Fruit fly (Drosophila melanogaster) whole organism, embryonic: ENCODE data around the gene CG14881.

ENCODE experiments used
- CG10267 ChIP-seq: fragments of 200-800 bp; sonication (Bioruptor generic); optimal IDR thresholded peaks from 2 replicates; lab custom pipeline; 2018; ENCODE audit warnings: missing biosample characterization, mild to moderate bottlenecking, missing genetic modification characterization, moderate library complexity
- CG10462 ChIP-seq: fragments of 200-800 bp; sonication (Bioruptor generic); optimal IDR thresholded peaks from 2 replicates; lab custom pipeline; 2016; ENCODE audit warnings: missing biosample characterization, missing genetic modification characterization
- CG11093 ChIP-seq: fragments of 200-800 bp; sonication (Bioruptor generic); IDR thresholded peaks from 3 replicates; pipeline ENCODE4 v1.3.6; 2022; ENCODE audit warnings: missing biosample characterization, missing genetic modification characterization
- CG11723 ChIP-seq: fragments of 200-800 bp; sonication (Bioruptor generic); optimal IDR thresholded peaks from 2 replicates; lab custom pipeline; 2017; ENCODE audit warnings: missing biosample characterization, mild to moderate bottlenecking, missing genetic modification characterization
- CG12391 ChIP-seq: fragments of 200-800 bp; sonication (Bioruptor generic); optimal IDR thresholded peaks from 3 replicates; lab custom pipeline; 2018; ENCODE audit warnings: missing biosample characterization, mild to moderate bottlenecking, missing genetic modification characterization, moderate library complexity
- CG13296 ChIP-seq: fragments of 200-800 bp; sonication (Bioruptor generic); optimal IDR thresholded peaks from 3 replicates; lab custom pipeline; 2018; ENCODE audit warnings: missing biosample characterization, mild to moderate bottlenecking, missing genetic modification characterization
- CG13624 ChIP-seq: fragments of 200-800 bp; sonication (Bioruptor generic); optimal IDR thresholded peaks from 2 replicates; lab custom pipeline; 2016; ENCODE audit warnings: missing biosample characterization, missing genetic modification characterization
- CG15073 ChIP-seq: fragments of 200-800 bp; sonication (Bioruptor generic); optimal IDR thresholded peaks from 2 replicates; lab custom pipeline; 2016; ENCODE audit warnings: missing biosample characterization, missing genetic modification characterization
- CG15269 ChIP-seq: fragments of 200-800 bp; sonication (Bioruptor generic); optimal IDR thresholded peaks from 2 replicates; lab custom pipeline; 2018; ENCODE audit warnings: missing biosample characterization, mild to moderate bottlenecking, missing genetic modification characterization, moderate library complexity
- CG1529 ChIP-seq: fragments of 200-800 bp; sonication (Bioruptor generic); optimal IDR thresholded peaks from 3 replicates; lab custom pipeline; 2018; ENCODE audit warnings: missing biosample characterization, missing genetic modification characterization
- CG15696 ChIP-seq: fragments of 200-800 bp; sonication (Bioruptor generic); optimal IDR thresholded peaks from 2 replicates; lab custom pipeline; 2019; ENCODE audit warnings: missing biosample characterization, mild to moderate bottlenecking, missing genetic modification characterization, moderate library complexity
- CG1647 ChIP-seq: fragments of 200-800 bp; sonication (Bioruptor generic); optimal IDR thresholded peaks from 3 replicates; lab custom pipeline; 2016; ENCODE audit warnings: missing biosample characterization, missing genetic modification characterization
- CG17361 ChIP-seq: fragments of 200-800 bp; sonication (Bioruptor generic); IDR thresholded peaks from 3 replicates; pipeline ENCODE4 v1.3.6; 2022; ENCODE audit warnings: missing biosample characterization, missing genetic modification characterization
- CG1832 ChIP-seq: fragments of 200-800 bp; sonication (Bioruptor generic); optimal IDR thresholded peaks from 2 replicates; lab custom pipeline; 2017; ENCODE audit warnings: missing biosample characterization, mild to moderate bottlenecking, missing genetic modification characterization, inconsistent platforms
- CG18619 ChIP-seq: fragments of 200-800 bp; sonication (Bioruptor generic); optimal IDR thresholded peaks from 3 replicates; lab custom pipeline; 2017; ENCODE audit warnings: missing biosample characterization, mild to moderate bottlenecking, missing genetic modification characterization
- CG3065 ChIP-seq: fragments of 200-800 bp; sonication (Bioruptor generic); optimal IDR thresholded peaks from 2 replicates; lab custom pipeline; 2016; ENCODE audit warnings: missing biosample characterization, missing genetic modification characterization
- CG31388 ChIP-seq: fragments of 200-800 bp; sonication (Bioruptor generic); optimal IDR thresholded peaks from 2 replicates; lab custom pipeline; 2016; ENCODE audit warnings: missing biosample characterization, missing genetic modification characterization
- CG32767 ChIP-seq: fragments of 200-800 bp; sonication (Bioruptor generic); IDR thresholded peaks from 2 replicates; pipeline ENCODE4 v1.3.6; 2022; ENCODE audit warnings: missing biosample characterization, missing genetic modification characterization
- CG3726 ChIP-seq: fragments of 200-800 bp; sonication (Bioruptor generic); IDR thresholded peaks from 3 replicates; pipeline ENCODE4, ENCODE4 v1.3.6; 2022; ENCODE audit warnings: missing biosample characterization, missing genetic modification characterization
- CG3995 ChIP-seq: fragments of 200-800 bp; sonication (Bioruptor generic); optimal IDR thresholded peaks from 3 replicates; lab custom pipeline; 2016; ENCODE audit warnings: missing biosample characterization, missing genetic modification characterization
- CG4328 ChIP-seq: fragments of 200-800 bp; sonication (Bioruptor generic); optimal IDR thresholded peaks from 3 replicates; lab custom pipeline; 2017; ENCODE audit warnings: missing biosample characterization, missing genetic modification reagents, missing genetic modification characterization
- CG4707 ChIP-seq: fragments of 200-800 bp; sonication (Bioruptor generic); optimal IDR thresholded peaks from 2 replicates; lab custom pipeline; 2018; ENCODE audit warnings: missing biosample characterization, mild to moderate bottlenecking, missing genetic modification characterization, moderate library complexity
- CG5180 ChIP-seq: fragments of 200-800 bp; sonication (Bioruptor generic); optimal IDR thresholded peaks from 3 replicates; lab custom pipeline; 2017; ENCODE audit warnings: missing biosample characterization, missing genetic modification characterization, mild to moderate bottlenecking, moderate library complexity, missing genetic modification reagents
- CG8388 ChIP-seq: fragments of 200-800 bp; sonication (Bioruptor generic); optimal IDR thresholded peaks from 2 replicates; lab custom pipeline; 2019; ENCODE audit warnings: missing biosample characterization, mild to moderate bottlenecking, missing genetic modification characterization, moderate library complexity
- CoRest ChIP-seq: fragments of 200-800 bp; sonication (Bioruptor generic); optimal IDR thresholded peaks from 3 replicates; lab custom pipeline; 2018; ENCODE audit warnings: missing biosample characterization, mild to moderate bottlenecking, missing genetic modification characterization, moderate library complexity
- Eip74EF ChIP-seq, 2 experiments: fragments of 200-800 bp in 1 of 2; fragments of >200 bp in 1 of 2; sonication (Bioruptor generic) in 1 of 2; optimal IDR thresholded peaks; 2 replicates each; lab custom pipeline; 2017 to 2019; ENCODE audit warnings: missing biosample characterization in 2 of 2, missing genetic modification characterization in 2 of 2, mild to moderate bottlenecking in 1 of 2, moderate library complexity in 1 of 2
- Ets65A ChIP-seq: fragments of 200-800 bp; sonication (Bioruptor generic); peaks from one replicate; lab custom pipeline; 2016; ENCODE audit warnings: missing biosample characterization, missing genetic modification characterization
- HLH3B ChIP-seq: fragments of 200-800 bp; sonication (Bioruptor generic); IDR thresholded peaks from 2 replicates; pipeline ENCODE4 v1.3.6; 2022; ENCODE audit warnings: missing biosample characterization, missing genetic modification characterization
- Hey ChIP-seq: fragments of 200-800 bp; sonication (Bioruptor generic); optimal IDR thresholded peaks from 3 replicates; lab custom pipeline; 2018; ENCODE audit warnings: missing biosample characterization, mild to moderate bottlenecking, missing genetic modification characterization
- Jarid2 ChIP-seq: fragments of 200-800 bp; sonication (Bioruptor generic); optimal IDR thresholded peaks from 3 replicates; lab custom pipeline; 2017; ENCODE audit warnings: mild to moderate bottlenecking, missing biosample characterization, missing genetic modification reagents, missing genetic modification characterization
- NC2β ChIP-seq: fragments of 200-800 bp; sonication (Bioruptor generic); optimal IDR thresholded peaks from 2 replicates; lab custom pipeline; 2016; ENCODE audit warnings: missing biosample characterization, missing genetic modification characterization
- NK7.1 ChIP-seq: fragments of 200-800 bp; sonication (Bioruptor generic); optimal IDR thresholded peaks from 3 replicates; lab custom pipeline; 2016; ENCODE audit warnings: missing biosample characterization, missing genetic modification characterization
- Ravus ChIP-seq: fragments of 200-800 bp; sonication (Bioruptor generic); IDR thresholded peaks from 2 replicates; pipeline ENCODE4 v1.3.6; 2022; ENCODE audit warnings: missing biosample characterization, missing genetic modification characterization
- Sox100B ChIP-seq: fragments of 200-800 bp; sonication (Bioruptor generic); optimal IDR thresholded peaks from 3 replicates; lab custom pipeline; 2018; ENCODE audit warnings: missing biosample characterization, mild to moderate bottlenecking, missing genetic modification characterization
- Trl ChIP-seq, 3 experiments: fragments of >200 bp in 2 of 3; fragments of 200-800 bp in 1 of 3; sonication (Bioruptor generic) in 1 of 3; optimal IDR thresholded peaks; 2 replicates in 1 of 3; 3 replicates in 2 of 3; lab custom pipeline; 2016 to 2017; ENCODE audit warnings: missing biosample characterization in 1 of 3, missing genetic modification characterization in 1 of 3
- YL-1 ChIP-seq: fragments of 200-800 bp; sonication (Bioruptor generic); optimal IDR thresholded peaks from 3 replicates; lab custom pipeline; 2017; ENCODE audit warnings: missing biosample characterization, mild to moderate bottlenecking, missing genetic modification characterization
- cg ChIP-seq: fragments of 200-800 bp; sonication (Bioruptor generic); optimal IDR thresholded peaks from 3 replicates; lab custom pipeline; 2019; ENCODE audit warnings: missing biosample characterization, mild to moderate bottlenecking, missing genetic modification characterization, moderate library complexity
- chm ChIP-seq: fragments of 200-800 bp; sonication (Bioruptor generic); IDR thresholded peaks from 2 replicates; pipeline ENCODE4 v1.3.6; 2022; ENCODE audit warnings: missing biosample characterization, missing genetic modification characterization
- dimm ChIP-seq: fragments of 200-800 bp; sonication (Bioruptor generic); IDR thresholded peaks from 2 replicates; pipeline ENCODE4 v1.3.6; 2022; ENCODE audit warnings: missing biosample characterization, missing genetic modification characterization
- dmrt99B ChIP-seq: fragments of 200-800 bp; sonication (Bioruptor generic); optimal IDR thresholded peaks from 2 replicates; lab custom pipeline; 2018; ENCODE audit warnings: missing biosample characterization, mild to moderate bottlenecking, missing genetic modification characterization, moderate library complexity
- gsb ChIP-seq: fragments of 200-800 bp; sonication (Bioruptor generic); IDR thresholded peaks from 2 replicates; pipeline ENCODE4 v1.3.6; 2022; ENCODE audit warnings: missing biosample characterization, missing genetic modification characterization
- ham ChIP-seq: fragments of 200-800 bp; sonication (Bioruptor generic); IDR thresholded peaks from 2 replicates; pipeline ENCODE4 v1.3.6; 2022; ENCODE audit warnings: missing biosample characterization, missing genetic modification characterization
- inv ChIP-seq: fragments of 200-800 bp; sonication (Bioruptor generic); IDR thresholded peaks from 2 replicates; pipeline ENCODE4 v1.3.6; 2022; ENCODE audit warnings: missing biosample characterization, missing genetic modification characterization; ENCODE audit not compliant: partially characterized antibody
- pho ChIP-seq: fragments of 200-800 bp; sonication (Bioruptor generic); optimal IDR thresholded peaks from 2 replicates; lab custom pipeline; 2016; ENCODE audit warnings: missing biosample characterization, missing genetic modification characterization
- repo ChIP-seq: fragments of 200-800 bp; sonication (Bioruptor generic); optimal IDR thresholded peaks from 2 replicates; lab custom pipeline; 2016; ENCODE audit warnings: missing biosample characterization, missing genetic modification characterization
- tio ChIP-seq: fragments of 200-800 bp; sonication (Bioruptor generic); optimal IDR thresholded peaks from 2 replicates; lab custom pipeline; 2017; ENCODE audit warnings: missing biosample characterization, missing genetic modification characterization, inconsistent platforms
- tna ChIP-seq: fragments of 200-800 bp; sonication (Bioruptor generic); IDR thresholded peaks from 2 replicates; pipeline ENCODE4 v1.3.6; 2022; ENCODE audit warnings: missing biosample characterization, missing genetic modification characterization; ENCODE audit not compliant: partially characterized antibody
- unc-4 ChIP-seq: fragments of 200-800 bp; sonication (Bioruptor generic); IDR thresholded peaks from 2 replicates; pipeline ENCODE4 v1.3.6; 2022; ENCODE audit warnings: missing biosample characterization, missing genetic modification characterization; ENCODE audit not compliant: partially characterized antibody
- zen2 ChIP-seq: fragments of 200-800 bp; sonication (Bioruptor generic); IDR thresholded peaks from 3 replicates; pipeline ENCODE4 v1.3.6; 2022; ENCODE audit warnings: missing biosample characterization, missing genetic modification characterization; ENCODE audit not compliant: partially characterized antibody
- zf30C ChIP-seq: fragments of 200-800 bp; sonication (Bioruptor generic); optimal IDR thresholded peaks from 3 replicates; lab custom pipeline; 2018; ENCODE audit warnings: missing biosample characterization, mild to moderate bottlenecking, missing genetic modification characterization

The CG14881 gene

DNA sequence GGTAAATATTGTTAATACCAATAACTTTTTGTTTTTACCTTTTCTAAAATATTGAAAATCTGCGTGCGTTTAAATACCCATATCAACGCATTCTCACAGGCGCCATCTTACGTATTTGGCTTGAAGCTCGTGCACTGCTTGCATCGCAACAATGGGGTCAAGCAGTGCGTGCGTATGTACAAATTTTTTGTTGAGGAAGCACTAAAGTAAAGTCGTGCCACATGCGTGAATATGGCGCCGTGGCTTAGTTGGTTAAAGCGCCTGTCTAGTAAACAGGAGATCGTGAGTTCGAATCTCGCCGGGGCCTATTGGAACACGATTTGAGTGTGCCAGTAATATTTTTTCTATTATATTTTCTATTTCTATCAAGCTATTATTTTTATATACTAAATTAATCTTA, 3.0 kb upstream of the CG14881 start (continued):
- no peak for TF ChIP-seq CG8388 (GFP tag; lab: Kevin White, UChicago)
- TF ChIP-seq CG15696 (tag; lab: Kevin White, UChicago): peak; percentile 25
- no peak for TF ChIP-seq CG11723 (GFP tag; lab: Kevin White, UChicago)
- no peak for TF ChIP-seq CG10462 (GFP tag; lab: Kevin White, UChicago)
- TF ChIP-seq CG18619 (GFP tag; lab: Kevin White, UChicago): peak; percentile 17
- peak; percentile 48 for TF ChIP-seq CG15269 (tag; lab: Kevin White, UChicago)
- TF ChIP-seq YL-1: no peak
- TF ChIP-seq Eip74EF (GFP tag; optimal IDR thresholded peaks at IDR 0.05; lab: Kevin White, UChicago): peak in 1 of 2 experiments; percentile 95
- TF ChIP-seq CG1647 (GFP tag; lab: Kevin White, UChicago): peak; percentile 21
- peak; percentile 94 for TF ChIP-seq Ets65A
- TF ChIP-seq CG11093 (GFP tag; lab: Robert Waterston, UW): no peak
- peak; percentile 59 for TF ChIP-seq HLH3B (GFP tag; lab: Robert Waterston, UW)
- TF ChIP-seq CG15073: no peak
- TF ChIP-seq inv: peak; percentile 46
- TF ChIP-seq dimm (GFP tag; lab: Robert Waterston, UW): no peak
- no peak for TF ChIP-seq Ravus (GFP tag; lab: Robert Waterston, UW)
- TF ChIP-seq CG3995 (GFP tag; lab: Kevin White, UChicago): no peak
- TF ChIP-seq CG4707: peak; percentile 27
- TF ChIP-seq CG12391: peak; percentile 19
- no peak for TF ChIP-seq ham
- no peak for TF ChIP-seq Trl (optimal IDR thresholded peaks at IDR 0.05; lab: Kevin White, UChicago)
- TF ChIP-seq Trl (GFP tag; optimal IDR thresholded peaks at IDR 0.05; lab: Kevin White, UChicago): peak; percentile 60
- no peak for TF ChIP-seq CG1832
- TF ChIP-seq CG4328 (GFP tag; lab: Kevin White, UChicago): no peak
- no peak for TF ChIP-seq gsb (GFP tag; lab: Robert Waterston, UW)
- TF ChIP-seq CG10267 (tag; lab: Kevin White, UChicago): peak; percentile 29
- TF ChIP-seq cg: no peak
- no peak for TF ChIP-seq chm (GFP tag; lab: Robert Waterston, UW)
- peak; percentile 49 for TF ChIP-seq CoRest
- TF ChIP-seq NC2β (GFP tag; lab: Kevin White, UChicago): peak; percentile 13
- no peak for TF ChIP-seq dmrt99B (tag; lab: Kevin White, UChicago)
- TF ChIP-seq CG32767 (GFP tag; lab: Robert Waterston, UW): no peak
- TF ChIP-seq unc-4: peak; percentile 56
- no peak for TF ChIP-seq CG5180 (GFP tag; lab: Kevin White, UChicago)
- peak; percentile 14 for TF ChIP-seq pho (GFP tag; lab: Kevin White, UChicago)
- no peak for TF ChIP-seq CG31388 (GFP tag; lab: Kevin White, UChicago)
- TF ChIP-seq CG13624: peak; percentile 54
- no peak for TF ChIP-seq Hey (tag; lab: Kevin White, UChicago)
- no peak for TF ChIP-seq CG17361 (GFP tag; lab: Robert Waterston, UW)
- no peak for TF ChIP-seq tio (GFP tag; lab: Kevin White, UChicago)
- no peak for TF ChIP-seq zf30C
- no peak for TF ChIP-seq Jarid2 (GFP tag; lab: Kevin White, UChicago)
- TF ChIP-seq CG1529 (GFP tag; lab: Kevin White, UChicago): no peak
- no peak for TF ChIP-seq CG13296 (GFP tag; lab: Kevin White, UChicago)
- TF ChIP-seq repo (GFP tag; lab: Kevin White, UChicago): peak; percentile 30
- TF ChIP-seq CG3065 (GFP tag; lab: Kevin White, UChicago): no peak
- TF ChIP-seq zen2 (GFP tag; lab: Robert Waterston, UW): peak; percentile 21; the same call in 1 of the 3 replicates
- TF ChIP-seq tna: peak; percentile 85
- TF ChIP-seq CG3726 (GFP tag; lab: Robert Waterston, UW): no peak
- TF ChIP-seq Sox100B: no peak
- peak; percentile 31 for TF ChIP-seq NK7.1 (GFP tag; lab: Kevin White, UChicago)
